Fruit fly (Drosophila melanogaster) whole organism, embryonic: Measurements from ENCODE around the gene Tpst.

Experiments
- fd96Cb ChIP-seq: fragments of 200-800 bp; sonication (Bioruptor generic); optimal IDR thresholded peaks from 2 replicates; lab custom pipeline; 2018; ENCODE audit warnings: missing biosample characterization, mild to moderate bottlenecking, missing genetic modification characterization, moderate library complexity
- gsb-n ChIP-seq: fragments of 200-800 bp; sonication (Bioruptor generic); optimal IDR thresholded peaks from 3 replicates; lab custom pipeline; 2018; ENCODE audit warnings: missing biosample characterization, mild to moderate bottlenecking, missing genetic modification characterization
- pho ChIP-seq: fragments of 200-800 bp; sonication (Bioruptor generic); optimal IDR thresholded peaks from 2 replicates; lab custom pipeline; 2016; ENCODE audit warnings: missing biosample characterization, missing genetic modification characterization
- tio ChIP-seq: fragments of 200-800 bp; sonication (Bioruptor generic); optimal IDR thresholded peaks from 2 replicates; lab custom pipeline; 2017; ENCODE audit warnings: missing biosample characterization, missing genetic modification characterization, inconsistent platforms

DNA sequence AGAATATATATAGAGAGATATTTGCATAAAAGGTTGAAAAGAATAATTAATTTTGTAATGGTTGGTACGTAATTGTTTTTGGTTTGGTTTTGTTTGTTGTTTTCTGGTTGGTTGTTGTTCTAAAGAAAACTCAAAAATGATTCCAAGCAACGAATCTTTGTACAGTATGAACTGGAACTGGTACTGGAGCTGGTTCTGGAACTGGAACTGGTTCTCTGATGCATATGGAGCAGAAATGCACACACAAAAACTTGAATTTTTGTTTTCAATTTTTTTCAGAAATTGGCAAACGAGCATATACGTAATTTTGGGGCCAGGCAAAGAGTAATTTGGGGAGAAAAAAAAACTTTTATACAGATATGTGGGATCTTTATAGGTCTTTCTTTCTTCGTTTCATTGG is 34.1 kb downstream of the Tpst start:
- TF ChIP-seq tio (GFP tag; lab: Kevin White, UChicago) (no peak), fd96Cb (no peak), pho (GFP tag; lab: Kevin White, UChicago) (no peak), gsb-n (tag; lab: Kevin White, UChicago) (no peak)
